Fruit fly (Drosophila melanogaster): ENCODE data around the gene Slu7.

dm6 chr3R:29020366-29020765 is 18.5 kb downstream of the Slu7 start, which contains the start of gene wat:
- TF ChIP-seq Hr38 (GFP tag; optimal IDR thresholded peaks at IDR 0.05): no peak
- TF ChIP-seq CG4318 (GFP tag; optimal IDR thresholded peaks at IDR 0.05): no peak
- no peak for TF ChIP-seq salr (GFP tag; optimal IDR thresholded peaks at IDR 0.05)
- TF ChIP-seq dac (GFP tag; optimal IDR thresholded peaks at IDR 0.05): no peak
- TF ChIP-seq Ets21C (GFP tag; optimal IDR thresholded peaks at IDR 0.05): no peak
- TF ChIP-seq dsx (GFP tag; optimal IDR thresholded peaks at IDR 0.05; ENCODE audit: poor library complexity, severe bottlenecking): no peak
- no peak for TF ChIP-seq acj6 (GFP tag; optimal IDR thresholded peaks at IDR 0.05)
- no peak for TF ChIP-seq Eip75B (GFP tag; optimal IDR thresholded peaks at IDR 0.05)
- TF ChIP-seq CG6163 (GFP tag; IDR thresholded peaks at IDR 0.05): no peak

All from whole organism, prepupa.